Worm (Caenorhabditis elegans): ENCODE measurements around the gene C35A11.3.

ce11 chrV:5372118-5372517 is at the start of gene C35A11.3:
- no peak for TF ChIP-seq rnt-1 (tag; optimal IDR thresholded peaks at IDR 0.05)
- no peak for TF ChIP-seq pag-3 (tag; optimal IDR thresholded peaks at IDR 0.05; ENCODE audit: borderline replicate concordance, insufficient read depth)
- no peak for TF ChIP-seq nhr-85 (tag)
- TF ChIP-seq pqm-1 (tag; optimal IDR thresholded peaks at IDR 0.05): no peak
- TF ChIP-seq nhr-76 (tag; optimal IDR thresholded peaks at IDR 0.05): no peak
- no peak for TF ChIP-seq fkh-10 (GFP tag; optimal IDR thresholded peaks at IDR 0.05)
- TF ChIP-seq nhr-90 (tag; optimal IDR thresholded peaks at IDR 0.05; ENCODE audit: poor library complexity): no peak
- no peak for TF ChIP-seq ztf-11 (tag; optimal IDR thresholded peaks at IDR 0.05)
- TF ChIP-seq ama-1 (optimal IDR thresholded peaks at IDR 0.05): no peak
- TF ChIP-seq hlh-17 (GFP tag; optimal IDR thresholded peaks at IDR 0.05; ENCODE audit: borderline replicate concordance): no peak
- no peak for TF ChIP-seq blmp-1 (tag; optimal IDR thresholded peaks at IDR 0.05)

All from whole organism, L1 larva.